Worm (Caenorhabditis elegans): Measurements from ENCODE around the gene C52E4.7.

- TF ChIP-seq snpc-4 (tag; optimal IDR thresholded peaks at IDR 0.05) (no peak), unc-62 (GFP tag; optimal IDR thresholded peaks at IDR 0.05) (no peak), hlh-4 (tag; optimal IDR thresholded peaks at IDR 0.05) (no peak)
Measured at ce11 chrV:11995862-11996261, 1.8 kb downstream of the C52E4.7 start, which contains the start of gene C52E4.12.

Measured in whole organism, L1 larva.